Fruit fly (Drosophila melanogaster) whole organism, embryonic: Measurements from ENCODE around the gene teq.

Experiments used
- Adf1 ChIP-seq: fragments of 200-800 bp; sonication (Bioruptor generic); IDR thresholded peaks from 2 replicates; pipeline ENCODE4 v1.3.6; 2022; ENCODE audit warnings: missing biosample characterization, missing genetic modification characterization
- CG10565 ChIP-seq: fragments of 200-800 bp; sonication (Bioruptor generic); optimal IDR thresholded peaks from 3 replicates; lab custom pipeline; 2016; ENCODE audit warnings: missing biosample characterization, mild to moderate bottlenecking, missing genetic modification characterization
- CG11456 ChIP-seq: fragments of 200-800 bp; sonication (Bioruptor generic); IDR thresholded peaks from 3 replicates; pipeline ENCODE4 v1.3.6; 2022; ENCODE audit warnings: missing biosample characterization, missing genetic modification characterization
- CG11695 ChIP-seq: fragments of 200-800 bp; sonication (Bioruptor generic); IDR thresholded peaks from 3 replicates; pipeline ENCODE4 v1.3.6; 2022; ENCODE audit warnings: missing biosample characterization, missing genetic modification characterization
- CG12104 ChIP-seq: fragments of 200-800 bp; sonication (Bioruptor generic); optimal IDR thresholded peaks from 3 replicates; lab custom pipeline; 2016; ENCODE audit warnings: missing biosample characterization, missing genetic modification characterization
- CG14965 ChIP-seq: fragments of 200-800 bp; sonication (Bioruptor generic); optimal IDR thresholded peaks from 2 replicates; lab custom pipeline; 2016; ENCODE audit warnings: missing biosample characterization, missing genetic modification characterization, borderline replicate concordance
- CG1603 ChIP-seq: fragments of 200-800 bp; sonication (Bioruptor generic); optimal IDR thresholded peaks from 2 replicates; lab custom pipeline; 2019; ENCODE audit warnings: missing biosample characterization, mild to moderate bottlenecking, missing genetic modification characterization, moderate library complexity
- CG1647 ChIP-seq: fragments of 200-800 bp; sonication (Bioruptor generic); optimal IDR thresholded peaks from 3 replicates; lab custom pipeline; 2016; ENCODE audit warnings: missing biosample characterization, missing genetic modification characterization
- CG16813 ChIP-seq: fragments of 200-800 bp; sonication (Bioruptor generic); IDR thresholded peaks from 3 replicates; pipeline ENCODE4 v1.3.6; 2022; ENCODE audit warnings: missing biosample characterization, missing genetic modification characterization; ENCODE audit not compliant: partially characterized antibody
- CG17361 ChIP-seq: fragments of 200-800 bp; sonication (Bioruptor generic); IDR thresholded peaks from 3 replicates; pipeline ENCODE4 v1.3.6; 2022; ENCODE audit warnings: missing biosample characterization, missing genetic modification characterization
- CG17912 ChIP-seq: fragments of 200-800 bp; sonication (Bioruptor generic); optimal IDR thresholded peaks from 2 replicates; lab custom pipeline; 2018; ENCODE audit warnings: missing biosample characterization, mild to moderate bottlenecking, missing genetic modification characterization
- CG32767 ChIP-seq: fragments of 200-800 bp; sonication (Bioruptor generic); IDR thresholded peaks from 2 replicates; pipeline ENCODE4 v1.3.6; 2022; ENCODE audit warnings: missing biosample characterization, missing genetic modification characterization
- CG34224 ChIP-seq: fragments of 200-800 bp; sonication (Bioruptor generic); IDR thresholded peaks from 3 replicates; pipeline ENCODE4 v1.3.6; 2022; ENCODE audit warnings: missing biosample characterization, missing genetic modification characterization; ENCODE audit not compliant: partially characterized antibody
- CG6175 ChIP-seq: fragments of 200-800 bp; sonication (Bioruptor generic); IDR thresholded peaks from 3 replicates; pipeline ENCODE4 v1.3.6; 2022; ENCODE audit warnings: missing biosample characterization, missing genetic modification characterization
- CG6791 ChIP-seq: fragments of 200-800 bp; sonication (Bioruptor generic); IDR thresholded peaks from 3 replicates; pipeline ENCODE4 v1.3.6; 2022; ENCODE audit warnings: missing biosample characterization, missing genetic modification characterization; ENCODE audit not compliant: partially characterized antibody
- CG6813 ChIP-seq: fragments of 200-800 bp; sonication (Bioruptor generic); optimal IDR thresholded peaks from 2 replicates; lab custom pipeline; 2017; ENCODE audit warnings: missing biosample characterization, missing genetic modification characterization, mild to moderate bottlenecking, moderate library complexity, missing genetic modification reagents
- CG9876 ChIP-seq: fragments of 200-800 bp; sonication (Bioruptor generic); optimal IDR thresholded peaks from 2 replicates; lab custom pipeline; 2016; ENCODE audit warnings: missing biosample characterization, missing genetic modification characterization
- Doc3 ChIP-seq: fragments of 200-800 bp; sonication (Bioruptor generic); IDR thresholded peaks from 3 replicates; pipeline ENCODE4 v1.3.6; 2022; ENCODE audit warnings: missing biosample characterization, missing genetic modification characterization; ENCODE audit not compliant: partially characterized antibody
- Fer3 ChIP-seq: fragments of 200-800 bp; sonication (Bioruptor generic); optimal IDR thresholded peaks from 2 replicates; lab custom pipeline; 2018; ENCODE audit warnings: missing biosample characterization, mild to moderate bottlenecking, missing genetic modification characterization, moderate library complexity
- Hand ChIP-seq: fragments of 200-800 bp; sonication (Bioruptor generic); optimal IDR thresholded peaks from 2 replicates; lab custom pipeline; 2017; ENCODE audit warnings: mild to moderate bottlenecking, missing biosample characterization, missing genetic modification reagents, missing genetic modification characterization
- Hr51 ChIP-seq, 2 experiments: fragments of 200-800 bp; sonication (Bioruptor generic); optimal IDR thresholded peaks; 2 replicates in 1 of 2; 3 replicates in 1 of 2; lab custom pipeline; 2016 to 2018; ENCODE audit warnings: missing biosample characterization in 2 of 2, missing genetic modification characterization in 2 of 2, mild to moderate bottlenecking in 1 of 2, moderate library complexity in 1 of 2
- Lim3 ChIP-seq: fragments of 200-800 bp; sonication (Bioruptor generic); IDR thresholded peaks from 2 replicates; pipeline ENCODE4 v1.3.6; 2022; ENCODE audit warnings: missing biosample characterization, missing genetic modification characterization
- Med ChIP-seq: fragments of 200-800 bp; sonication (Bioruptor generic); peaks from one replicate; lab custom pipeline; 2016; ENCODE audit warnings: missing biosample characterization, missing genetic modification characterization, mild to moderate bottlenecking, inconsistent platforms, moderate library complexity
- Meics ChIP-seq: fragments of 200-800 bp; sonication (Bioruptor generic); optimal IDR thresholded peaks from 2 replicates; lab custom pipeline; 2017; ENCODE audit warnings: missing biosample characterization, mild to moderate bottlenecking, missing genetic modification characterization
- Nf-YA ChIP-seq: fragments of 200-800 bp; sonication (Bioruptor generic); IDR thresholded peaks from 2 replicates; pipeline ENCODE4 v1.3.6; 2022; ENCODE audit warnings: missing biosample characterization, missing genetic modification characterization
- Oaz ChIP-seq: fragments of 200-800 bp; sonication (Bioruptor generic); IDR thresholded peaks from 2 replicates; pipeline ENCODE4 v1.3.6; 2022; ENCODE audit warnings: missing biosample characterization, missing genetic modification characterization
- Ravus ChIP-seq: fragments of 200-800 bp; sonication (Bioruptor generic); IDR thresholded peaks from 2 replicates; pipeline ENCODE4 v1.3.6; 2022; ENCODE audit warnings: missing biosample characterization, missing genetic modification characterization
- Sox100B ChIP-seq: fragments of 200-800 bp; sonication (Bioruptor generic); optimal IDR thresholded peaks from 3 replicates; lab custom pipeline; 2018; ENCODE audit warnings: missing biosample characterization, mild to moderate bottlenecking, missing genetic modification characterization
- Ssrp ChIP-seq: fragments of 200-800 bp; sonication (Bioruptor generic); optimal IDR thresholded peaks from 2 replicates; lab custom pipeline; 2018; ENCODE audit warnings: missing biosample characterization, mild to moderate bottlenecking, missing genetic modification characterization, moderate library complexity
- TFAM ChIP-seq: fragments of 200-800 bp; sonication (Bioruptor generic); optimal IDR thresholded peaks from 2 replicates; lab custom pipeline; 2017; ENCODE audit warnings: missing biosample characterization, missing genetic modification characterization, inconsistent platforms
- abd-A ChIP-seq: fragments of 200-800 bp; sonication (Bioruptor generic); optimal IDR thresholded peaks from 3 replicates; lab custom pipeline; 2019; ENCODE audit warnings: missing biosample characterization, mild to moderate bottlenecking, missing genetic modification characterization, moderate library complexity
- bowl ChIP-seq: fragments of 200-800 bp; sonication (Bioruptor generic); IDR thresholded peaks from 2 replicates; pipeline ENCODE4 v1.3.6; 2022; ENCODE audit warnings: missing biosample characterization, missing genetic modification characterization
- chif ChIP-seq, 2 experiments: fragments of 200-800 bp; sonication (Bioruptor generic); optimal IDR thresholded peaks; 3 replicates each; lab custom pipeline; 2016; ENCODE audit warnings: missing biosample characterization in 2 of 2, missing genetic modification characterization in 2 of 2
- chinmo ChIP-seq: fragments of 200-800 bp; sonication (Bioruptor generic); IDR thresholded peaks from 4 replicates; pipeline ENCODE4 v1.3.6; 2022; ENCODE audit warnings: missing biosample characterization, missing genetic modification characterization; ENCODE audit not compliant: partially characterized antibody
- dmrt11E ChIP-seq: fragments of 200-800 bp; sonication (Bioruptor generic); optimal IDR thresholded peaks from 3 replicates; lab custom pipeline; 2018; ENCODE audit warnings: missing biosample characterization, mild to moderate bottlenecking, missing genetic modification characterization, moderate library complexity
- eve ChIP-seq, 2 experiments: fragments of >200 bp; optimal IDR thresholded peaks; 2 replicates each; lab custom pipeline; 2017; ENCODE audit warnings: missing biosample characterization in 2 of 2, missing genetic modification characterization in 2 of 2
- eyg ChIP-seq: fragments of 200-800 bp; sonication (Bioruptor generic); optimal IDR thresholded peaks from 3 replicates; lab custom pipeline; 2016; ENCODE audit warnings: missing biosample characterization, missing genetic modification characterization
- fd96Cb ChIP-seq: fragments of 200-800 bp; sonication (Bioruptor generic); optimal IDR thresholded peaks from 2 replicates; lab custom pipeline; 2018; ENCODE audit warnings: missing biosample characterization, mild to moderate bottlenecking, missing genetic modification characterization, moderate library complexity
- gem ChIP-seq: fragments of 200-800 bp; sonication (Bioruptor generic); optimal IDR thresholded peaks from 2 replicates; lab custom pipeline; 2019; ENCODE audit warnings: missing biosample characterization, mild to moderate bottlenecking, missing genetic modification characterization, moderate library complexity
- hb ChIP-seq: fragments of 200-800 bp; sonication (Bioruptor generic); IDR thresholded peaks from 3 replicates; pipeline ENCODE4 v1.3.6; 2022; ENCODE audit warnings: missing biosample characterization, missing genetic modification characterization; ENCODE audit not compliant: partially characterized antibody
- hth ChIP-seq: fragments of >200 bp; optimal IDR thresholded peaks from 2 replicates; lab custom pipeline; 2017; ENCODE audit warnings: inconsistent platforms
- inv ChIP-seq: fragments of 200-800 bp; sonication (Bioruptor generic); IDR thresholded peaks from 2 replicates; pipeline ENCODE4 v1.3.6; 2022; ENCODE audit warnings: missing biosample characterization, missing genetic modification characterization; ENCODE audit not compliant: partially characterized antibody
- jing ChIP-seq: fragments of 200-800 bp; sonication (Bioruptor generic); optimal IDR thresholded peaks from 2 replicates; lab custom pipeline; 2018; ENCODE audit warnings: missing biosample characterization, mild to moderate bottlenecking, missing genetic modification characterization
- pho ChIP-seq: fragments of 200-800 bp; sonication (Bioruptor generic); optimal IDR thresholded peaks from 2 replicates; lab custom pipeline; 2016; ENCODE audit warnings: missing biosample characterization, missing genetic modification characterization
- pnt ChIP-seq: fragments of 200-800 bp; sonication (Bioruptor generic); optimal IDR thresholded peaks from 3 replicates; lab custom pipeline; 2016; ENCODE audit warnings: missing biosample characterization, missing genetic modification characterization
- run ChIP-seq: fragments of 200-800 bp; sonication (Bioruptor generic); optimal IDR thresholded peaks from 3 replicates; lab custom pipeline; 2018; ENCODE audit warnings: missing biosample characterization, mild to moderate bottlenecking, missing genetic modification characterization
- sc ChIP-seq, 3 experiments: fragments of >200 bp in 2 of 3; fragments of 200-800 bp in 1 of 3; sonication (Bioruptor generic) in 1 of 3; optimal IDR thresholded peaks; 2 replicates in 2 of 3; 3 replicates in 1 of 3; lab custom pipeline; 2017; ENCODE audit warnings: mild to moderate bottlenecking in 1 of 3, missing biosample characterization in 1 of 3, missing genetic modification characterization in 1 of 3, missing genetic modification reagents in 1 of 3
- tin ChIP-seq: fragments of 200-800 bp; sonication (Bioruptor generic); optimal IDR thresholded peaks from 3 replicates; lab custom pipeline; 2016; ENCODE audit warnings: missing biosample characterization, missing genetic modification characterization
- twi ChIP-seq: fragments of 200-800 bp; optimal IDR thresholded peaks from 2 replicates; lab custom pipeline; 2019; ENCODE audit warnings: missing biosample characterization, mild to moderate bottlenecking, missing genetic modification characterization, moderate library complexity

teq gene

dm6 chr3L:9045318-9045717 lies 29.1 kb upstream of the teq start (continued):
- TF ChIP-seq Doc3 (GFP tag; lab: Robert Waterston, UW) (no peak), Med (GFP tag; lab: Kevin White, UChicago) (peak; percentile 95), CG6813 (GFP tag; lab: Kevin White, UChicago) (peak; percentile 44), Oaz (GFP tag; lab: Robert Waterston, UW) (no peak), Nf-YA (GFP tag; lab: Robert Waterston, UW) (peak; percentile 60), abd-A (tag; lab: Kevin White, UChicago) (no peak), twi (tag; lab: Kevin White, UChicago) (no peak), CG17912 (no peak), CG9876 (GFP tag; lab: Kevin White, UChicago) (peak; percentile 23), Lim3 (no peak), inv (GFP tag; lab: Robert Waterston, UW) (no peak), dmrt11E (tag; lab: Kevin White, UChicago) (peak; percentile 65), CG17361 (GFP tag; lab: Robert Waterston, UW) (peak; percentile 79), CG16813 (no peak), Meics (peak; percentile 45), pnt (peak; percentile 51), CG11695 (GFP tag; lab: Robert Waterston, UW) (peak; percentile 82), CG12104 (GFP tag; lab: Kevin White, UChicago) (peak; percentile 27), chif (GFP tag; optimal IDR thresholded peaks at IDR 0.05; lab: Kevin White, UChicago) (peak; percentile 41 to 75), TFAM (peak; percentile 21), Fer3 (tag; lab: Kevin White, UChicago) (peak; percentile 56), eve (GFP tag; optimal IDR thresholded peaks at IDR 0.05; lab: Kevin White, UChicago) (peak in 1 of 2 experiments; percentile 59), CG1647 (GFP tag; lab: Kevin White, UChicago) (peak; percentile 44), gem (peak; percentile 67), eyg (GFP tag; lab: Kevin White, UChicago) (peak; percentile 60), fd96Cb (tag; lab: Kevin White, UChicago) (peak; percentile 74), CG10565 (GFP tag; lab: Kevin White, UChicago) (no peak), tin (peak; percentile 75), CG6175 (GFP tag; lab: Robert Waterston, UW) (0 out of 3 replicates have a peak, but pooled peaks have one; percentile 12), Hand (GFP tag; lab: Kevin White, UChicago) (no peak), Adf1 (no peak), run (tag; lab: Kevin White, UChicago) (no peak), Hr51 (GFP tag; optimal IDR thresholded peaks at IDR 0.05; lab: Kevin White, UChicago) (no peak), CG32767 (GFP tag; lab: Robert Waterston, UW) (peak; percentile 52; the same call in 1 of the 2 replicates), CG6791 (GFP tag; lab: Robert Waterston, UW) (no peak), CG11456 (peak; percentile 64; the same call in 1 of the 3 replicates), CG14965 (peak; percentile 10), Ssrp (tag; lab: Kevin White, UChicago) (peak; percentile 31), chinmo (GFP tag; lab: Robert Waterston, UW) (no peak), Ravus (GFP tag; lab: Robert Waterston, UW) (peak; percentile 12; the same call in 1 of the 2 replicates), hth (lab: Kevin White, UChicago) (no peak), CG1603 (tag; lab: Kevin White, UChicago) (peak; percentile 64), Sox100B (peak; percentile 55), jing (GFP tag; lab: Kevin White, UChicago) (no peak), sc (optimal IDR thresholded peaks at IDR 0.05; lab: Kevin White, UChicago) (no peak), sc (GFP tag; optimal IDR thresholded peaks at IDR 0.05; lab: Kevin White, UChicago) (peak; percentile 8), CG34224 (no peak), bowl (no peak), pho (GFP tag; lab: Kevin White, UChicago) (no peak), hb (GFP tag; lab: Robert Waterston, UW) (no peak)
